Worm (Caenorhabditis elegans) whole organism, young adult: ENCODE data around the gene swsn-6.
"Not testable (repeated sequence)": the region's sequence is repeated elsewhere in the genome, so short reads cannot be mapped to it uniquely, and the experiment has no call there.

Source experiments
- B0035.1 ChIP-seq: sonication (generic microtip); optimal IDR thresholded peaks from 2 replicates; lab custom pipeline; 2016; ENCODE audit warnings: missing genetic modification characterization, mild to moderate bottlenecking, missing compliant biosample characterization, missing genotype, missing genetic modification reagents
- B0261.1 ChIP-seq: sonication (generic microtip); optimal IDR thresholded peaks from 2 replicates; lab custom pipeline; 2016; ENCODE audit warnings: mild to moderate bottlenecking, missing genetic modification characterization, moderate library complexity, missing compliant biosample characterization
- B0336.3 ChIP-seq: fragments of 200-800 bp; sonication (Bioruptor generic); IDR thresholded peaks from 2 replicates; pipeline ENCODE4 v1.3.6; 2022; ENCODE audit warnings: missing genetic modification characterization, missing compliant biosample characterization
- C17E4.6 ChIP-seq: fragments of 200-800 bp; sonication (Bioruptor generic); IDR thresholded peaks from 2 replicates; pipeline ENCODE4 v1.3.6; 2022; ENCODE audit warnings: missing genetic modification reagents, missing genetic modification characterization, missing compliant biosample characterization
- F39B2.1 ChIP-seq: fragments of 200-800 bp; sonication (Bioruptor generic); IDR thresholded peaks from 2 replicates; pipeline ENCODE4 v1.3.6; 2022; ENCODE audit warnings: missing genetic modification reagents, missing genetic modification characterization, missing compliant biosample characterization
- K12H6.12 ChIP-seq: fragments of 200-800 bp; sonication (Bioruptor generic); optimal IDR thresholded peaks from 2 replicates; lab custom pipeline; 2018; ENCODE audit warnings: mild to moderate bottlenecking, missing genetic modification characterization, missing compliant biosample characterization
- T07F8.4 ChIP-seq: sonication (generic microtip); optimal IDR thresholded peaks from 2 replicates; lab custom pipeline; 2016; ENCODE audit warnings: mild to moderate bottlenecking, missing genetic modification characterization, moderate library complexity, missing compliant biosample characterization
- Y53F4B.3 ChIP-seq: fragments of 200-800 bp; sonication (Bioruptor generic); IDR thresholded peaks from 2 replicates; pipeline ENCODE4 v1.3.6; 2022; ENCODE audit warnings: missing genetic modification reagents, missing genetic modification characterization, missing compliant biosample characterization
- ama-1 ChIP-seq, 3 experiments: fragments of 150-350 bp in 1 of 3; sonication (generic microtip) in 2 of 3; optimal IDR thresholded peaks; 2 replicates each; lab custom pipeline; 2014 to 2018; ENCODE audit warnings: missing biosample characterization in 2 of 3, missing genetic modification characterization in 2 of 3, missing genetic modification reagents in 2 of 3
- aptf-3 ChIP-seq: fragments of 200-800 bp; sonication (Bioruptor generic); IDR thresholded peaks from 2 replicates; pipeline ENCODE4 v1.3.6; 2022; ENCODE audit warnings: missing genetic modification characterization, missing compliant biosample characterization
- atf-7 ChIP-seq: sonication (generic microtip); optimal IDR thresholded peaks from 2 replicates; lab custom pipeline; 2017; ENCODE audit warnings: mild to moderate bottlenecking, missing genetic modification characterization, missing compliant biosample characterization
- attf-5 ChIP-seq: fragments of 200-800 bp; sonication (Bioruptor generic); optimal IDR thresholded peaks from 2 replicates; lab custom pipeline; 2018; ENCODE audit warnings: mild to moderate bottlenecking, missing genetic modification characterization, missing compliant biosample characterization
- bed-1 ChIP-seq: fragments of 200-800 bp; sonication (Bioruptor generic); IDR thresholded peaks from 2 replicates; pipeline ENCODE4 v1.3.6; 2022; ENCODE audit warnings: missing genetic modification reagents, missing genetic modification characterization, missing compliant biosample characterization
- bed-2 ChIP-seq: fragments of 200-800 bp; sonication (Bioruptor generic); IDR thresholded peaks from 2 replicates; pipeline ENCODE4 v1.3.6; 2022; ENCODE audit warnings: missing genetic modification reagents, missing genetic modification characterization, missing compliant biosample characterization
- cebp-2 ChIP-seq: fragments of 200-800 bp; sonication (Bioruptor generic); IDR thresholded peaks from 2 replicates; pipeline ENCODE4 v1.3.6; 2022; ENCODE audit warnings: missing genetic modification characterization, missing compliant biosample characterization
- ceh-100 ChIP-seq: fragments of 200-800 bp; sonication (Bioruptor generic); IDR thresholded peaks from 2 replicates; pipeline ENCODE4 v1.3.6; 2022; ENCODE audit warnings: missing genetic modification reagents, missing genetic modification characterization, missing compliant biosample characterization
- ceh-27 ChIP-seq: fragments of 200-800 bp; sonication (Bioruptor generic); optimal IDR thresholded peaks from 2 replicates; lab custom pipeline; 2018; ENCODE audit warnings: mild to moderate bottlenecking, missing genetic modification characterization, moderate library complexity, missing compliant biosample characterization
- ceh-58 ChIP-seq: fragments of 200-800 bp; sonication (Bioruptor generic); IDR thresholded peaks from 2 replicates; pipeline ENCODE4 v1.3.6; 2022; ENCODE audit warnings: missing genetic modification characterization, missing compliant biosample characterization
- dox-1 ChIP-seq: fragments of 200-800 bp; sonication (Bioruptor generic); IDR thresholded peaks from 2 replicates; pipeline ENCODE4 v1.3.6; 2022; ENCODE audit warnings: missing genetic modification reagents, missing genetic modification characterization, missing compliant biosample characterization
- dpff-1 ChIP-seq: sonication (generic microtip); optimal IDR thresholded peaks from 2 replicates; lab custom pipeline; 2017; ENCODE audit warnings: mild to moderate bottlenecking, missing genetic modification characterization, missing compliant biosample characterization
- egrh-3 ChIP-seq: fragments of 200-800 bp; sonication (Bioruptor generic); IDR thresholded peaks from 2 replicates; pipeline ENCODE4 v1.3.6; 2022; ENCODE audit warnings: missing genetic modification reagents, missing genetic modification characterization, missing compliant biosample characterization
- ekl-4 ChIP-seq: fragments of 200-800 bp; sonication (Bioruptor generic); IDR thresholded peaks from 2 replicates; pipeline ENCODE4 v1.3.6; 2022; ENCODE audit warnings: missing genetic modification reagents, missing genetic modification characterization, missing compliant biosample characterization
- ets-4 ChIP-seq: fragments of 200-800 bp; sonication (Bioruptor generic); optimal IDR thresholded peaks from 2 replicates; lab custom pipeline; 2018; ENCODE audit warnings: mild to moderate bottlenecking, missing genetic modification characterization, missing compliant biosample characterization
- hmg-20 ChIP-seq: fragments of 200-800 bp; sonication (Bioruptor generic); IDR thresholded peaks from 2 replicates; pipeline ENCODE4 v1.3.6; 2022; ENCODE audit warnings: missing genetic modification reagents, missing genetic modification characterization, missing compliant biosample characterization
- hrde-1 ChIP-seq: sonication (generic microtip); optimal IDR thresholded peaks from 2 replicates; lab custom pipeline; 2016; ENCODE audit warnings: missing genetic modification characterization, mild to moderate bottlenecking, missing compliant biosample characterization, moderate library complexity, missing genotype, missing genetic modification reagents, borderline replicate concordance
- lag-1 ChIP-seq: fragments of 200-800 bp; sonication (Bioruptor generic); IDR thresholded peaks from 2 replicates; pipeline ENCODE4 v1.3.6; 2022; ENCODE audit warnings: missing genetic modification reagents, missing genetic modification characterization, missing compliant biosample characterization
- lin-35 ChIP-seq, 3 experiments: fragments of 150-350 bp in 2 of 3; sonication (generic microtip) in 1 of 3; optimal IDR thresholded peaks; 2 replicates each; lab custom pipeline; 2014 to 2018; ENCODE audit warnings: missing biosample characterization in 3 of 3, missing genetic modification characterization in 3 of 3, missing genetic modification reagents in 3 of 3
- lin-40 ChIP-seq: sonication (generic microtip); optimal IDR thresholded peaks from 2 replicates; lab custom pipeline; 2016; ENCODE audit warnings: missing genetic modification characterization, mild to moderate bottlenecking, missing compliant biosample characterization, missing genotype, missing genetic modification reagents
- lin-54 ChIP-seq: fragments of 200-800 bp; sonication (Bioruptor generic); optimal IDR thresholded peaks from 2 replicates; lab custom pipeline; 2018; ENCODE audit warnings: mild to moderate bottlenecking, missing genetic modification characterization, missing compliant biosample characterization
- lsl-1 ChIP-seq: fragments of 200-800 bp; sonication (Bioruptor generic); optimal IDR thresholded peaks from 2 replicates; lab custom pipeline; 2018; ENCODE audit warnings: mild to moderate bottlenecking, missing genetic modification characterization, moderate library complexity, missing compliant biosample characterization
- mcd-1 ChIP-seq: fragments of 200-800 bp; sonication (Bioruptor generic); IDR thresholded peaks from 2 replicates; pipeline ENCODE4 v1.3.6; 2022; ENCODE audit warnings: missing genetic modification reagents, missing genetic modification characterization, missing compliant biosample characterization
- mes-4 ChIP-seq: sonication (generic microtip); optimal IDR thresholded peaks from 2 replicates; lab custom pipeline; 2016; ENCODE audit warnings: missing genotype, missing genetic modification characterization, missing compliant biosample characterization
- nhr-179 ChIP-seq: sonication (generic microtip); optimal IDR thresholded peaks from 2 replicates; lab custom pipeline; 2016; ENCODE audit warnings: mild to moderate bottlenecking, missing genetic modification characterization, missing compliant biosample characterization
- nhr-80 ChIP-seq: sonication (generic microtip); optimal IDR thresholded peaks from 2 replicates; lab custom pipeline; 2016; ENCODE audit warnings: missing genetic modification characterization, missing compliant biosample characterization
- rcor-1 ChIP-seq: fragments of 200-800 bp; sonication (Bioruptor generic); IDR thresholded peaks from 2 replicates; pipeline ENCODE4 v1.3.6; 2022; ENCODE audit warnings: missing genetic modification reagents, missing genetic modification characterization, missing compliant biosample characterization
- rpc-1 ChIP-seq, 2 experiments: fragments of 150-350 bp in 1 of 2; sonication (generic microtip) in 1 of 2; optimal IDR thresholded peaks; 2 replicates each; lab custom pipeline; 2014 to 2018; ENCODE audit warnings: missing biosample characterization in 1 of 2, missing genetic modification characterization in 1 of 2, missing genetic modification reagents in 1 of 2, missing genotype in 1 of 2
- sdz-38 ChIP-seq: sonication (generic microtip); optimal IDR thresholded peaks from 2 replicates; lab custom pipeline; 2016; ENCODE audit warnings: missing genotype, missing genetic modification characterization, missing compliant biosample characterization
- snpc-1.3 ChIP-seq: sonication (generic microtip); optimal IDR thresholded peaks from 2 replicates; lab custom pipeline; 2017; ENCODE audit warnings: missing genetic modification characterization, mild to moderate bottlenecking, missing compliant biosample characterization, antibody characterized with exemption, moderate library complexity, missing genotype, missing genetic modification reagents; ENCODE audit not compliant: insufficient read depth
- snpc-4 ChIP-seq, 5 experiments: fragments of 150-350 bp in 1 of 5; sonication (generic microtip) in 4 of 5; optimal IDR thresholded peaks; 2 replicates each; lab custom pipeline; 2014 to 2018; ENCODE audit warnings: missing genetic modification characterization in 5 of 5, missing biosample characterization in 3 of 5, antibody characterized with exemption in 2 of 5, mild to moderate bottlenecking in 2 of 5, missing compliant biosample characterization in 2 of 5, missing genotype in 2 of 5, moderate library complexity in 2 of 5, missing genetic modification reagents in 1 of 5
- tbp1 ChIP-seq: fragments of 200-800 bp; sonication (Bioruptor generic); optimal IDR thresholded peaks from 2 replicates; lab custom pipeline; 2018; ENCODE audit warnings: mild to moderate bottlenecking, missing genetic modification characterization, missing compliant biosample characterization
- tbx-9 ChIP-seq: sonication (generic microtip); optimal IDR thresholded peaks from 2 replicates; lab custom pipeline; 2016; ENCODE audit warnings: borderline replicate concordance, missing genetic modification characterization, inconsistent platforms, missing compliant biosample characterization
- ztf-22 ChIP-seq: fragments of 200-800 bp; sonication (Bioruptor generic); optimal IDR thresholded peaks from 2 replicates; lab custom pipeline; 2018; ENCODE audit warnings: mild to moderate bottlenecking, missing genetic modification characterization, moderate library complexity, missing compliant biosample characterization
- ztf-28 ChIP-seq: fragments of 200-800 bp; sonication (Bioruptor generic); IDR thresholded peaks from 2 replicates; pipeline ENCODE4 v1.3.6; 2022; ENCODE audit warnings: missing genetic modification reagents, missing genetic modification characterization, missing compliant biosample characterization
- ztf-3 ChIP-seq: fragments of 200-800 bp; sonication (Bioruptor generic); optimal IDR thresholded peaks from 2 replicates; lab custom pipeline; 2018; ENCODE audit warnings: mild to moderate bottlenecking, missing genetic modification characterization, missing compliant biosample characterization

swsn-6 gene

DNA sequence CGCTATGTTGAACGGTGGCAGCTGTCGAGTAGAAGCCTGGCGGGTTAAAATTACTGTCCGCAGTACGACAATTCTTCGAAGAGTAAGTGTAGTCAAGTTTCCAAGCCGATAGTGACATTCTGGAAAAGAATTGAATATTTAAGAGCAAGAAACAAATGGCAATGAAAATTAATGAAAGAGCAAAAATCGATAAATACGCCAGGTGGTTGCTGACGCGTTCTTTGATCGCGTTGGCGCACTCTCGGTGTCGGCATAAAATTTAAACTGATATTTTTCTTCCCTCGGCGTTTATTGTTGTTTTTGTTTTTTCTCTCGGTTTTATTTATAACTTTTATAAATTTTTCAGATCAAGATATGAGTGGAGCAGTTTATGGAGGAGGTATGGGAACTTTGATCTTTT is at the start of gene swsn-6, which contains the start of gene perm-3 (continued):
- 0 out of 2 replicates have a peak, but pooled peaks have one; percentile 22 for TF ChIP-seq ceh-100 (GFP tag; lab: Robert Waterston, UW)
- TF ChIP-seq ets-4 (GFP tag; lab: Kevin White, UChicago): no peak
- TF ChIP-seq snpc-1.3 (tag; lab: Kevin White, UChicago): peak; percentile 18
- no peak for TF ChIP-seq F39B2.1 (GFP tag; lab: Robert Waterston, UW)
- TF ChIP-seq rcor-1 (GFP tag; lab: Robert Waterston, UW): 0 out of 2 replicates have a peak, but pooled peaks have one; percentile 30
- TF ChIP-seq B0336.3: peak; percentile 61
- no peak for TF ChIP-seq ama-1 (optimal IDR thresholded peaks at IDR 0.05; lab: Kevin White, UChicago)
- TF ChIP-seq ama-1 (GFP tag; optimal IDR thresholded peaks at IDR 0.05; lab: Kevin White, UChicago): no peak
- TF ChIP-seq nhr-179 (tag; lab: Kevin White, UChicago): no peak
- TF ChIP-seq egrh-3: no peak
- TF ChIP-seq ztf-28 (GFP tag; lab: Robert Waterston, UW): no peak
- TF ChIP-seq lin-35 (GFP tag; optimal IDR thresholded peaks at IDR 0.05; lab: Kevin White, UChicago): peak in 2 of 3 experiments; percentile 33 to 79
- peak; percentile 81 for TF ChIP-seq snpc-4 (GFP tag; optimal IDR thresholded peaks at IDR 0.05; lab: Kevin White, UChicago)
- TF ChIP-seq snpc-4 (tag; optimal IDR thresholded peaks at IDR 0.05; lab: Kevin White, UChicago): peak; percentile 50 to 88 (median 77)
- peak; percentile 81 for TF ChIP-seq lin-40 (tag; lab: Kevin White, UChicago)
- no peak for TF ChIP-seq ztf-22
- TF ChIP-seq aptf-3 (GFP tag; lab: Robert Waterston, UW): no peak
- TF ChIP-seq T07F8.4: no peak
- no peak for TF ChIP-seq Y53F4B.3 (GFP tag; lab: Robert Waterston, UW)
- TF ChIP-seq mes-4 (tag; lab: Kevin White, UChicago): no peak
- TF ChIP-seq mcd-1: peak; percentile 83
- peak; percentile 83 for TF ChIP-seq dox-1 (GFP tag; lab: Robert Waterston, UW)
- peak; percentile 81 for TF ChIP-seq lin-54 (GFP tag; lab: Kevin White, UChicago)
- TF ChIP-seq C17E4.6 (GFP tag; lab: Robert Waterston, UW): no peak
- no peak for TF ChIP-seq dpff-1 (tag; lab: Kevin White, UChicago)
- no peak for TF ChIP-seq ceh-58 (GFP tag; lab: Robert Waterston, UW)
- TF ChIP-seq tbx-9 (tag; lab: Kevin White, UChicago): no peak
- no peak for TF ChIP-seq atf-7 (tag; lab: Kevin White, UChicago)
- no peak for TF ChIP-seq cebp-2 (GFP tag; lab: Robert Waterston, UW)
- TF ChIP-seq hrde-1 (tag; lab: Kevin White, UChicago): no peak
- TF ChIP-seq, all 124 proteins: peak for 33

DNA sequence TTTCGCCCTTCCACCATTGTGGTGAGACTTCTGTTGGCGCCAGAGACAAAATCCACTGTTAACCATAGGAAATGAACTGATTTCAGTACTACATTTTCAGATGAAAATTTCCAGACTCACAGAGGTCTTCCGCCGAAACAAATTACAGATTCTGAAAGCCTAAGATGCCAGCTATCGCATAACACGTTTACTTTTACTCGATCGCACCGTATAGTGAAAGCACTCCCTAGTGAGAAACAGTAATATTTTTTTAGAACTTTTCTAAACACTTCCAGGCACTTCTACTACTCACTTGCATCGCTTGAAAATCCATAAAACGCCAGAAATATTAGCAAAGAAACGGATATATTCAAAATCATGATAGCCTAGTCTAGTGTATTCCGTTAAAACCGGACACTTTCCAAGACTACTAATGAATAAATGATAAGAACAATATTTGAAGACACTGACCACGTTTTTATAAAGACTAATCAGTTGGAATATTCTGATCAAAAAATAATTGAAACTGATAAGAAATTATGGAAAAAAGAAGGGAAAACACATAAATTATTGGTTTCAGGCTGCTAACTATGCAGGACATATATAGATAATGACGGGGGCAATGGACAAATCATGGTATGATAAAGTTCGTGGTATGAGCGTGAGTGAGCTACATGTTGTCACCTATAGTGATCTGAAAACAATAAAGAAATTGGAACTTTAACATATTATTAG is 44.2 kb upstream of the swsn-6 start, which contains the start of gene gba-4:
Gene gba-4, minus strand, starts transcription at position 418 of the 714 bp plus-strand sequence.
- TF ChIP-seq B0261.1 (tag; lab: Kevin White, UChicago) (peak; percentile 51), snpc-4 (tag; optimal IDR thresholded peaks at IDR 0.05; lab: Kevin White, UChicago) (peak in 1 of 4 experiments; percentile 35), rpc-1 (tag; optimal IDR thresholded peaks at IDR 0.05; lab: Kevin White, UChicago) (peak; percentile 42), tbp1 (peak; percentile 75), nhr-80 (tag; lab: Kevin White, UChicago) (peak; percentile 72)
- TF ChIP-seq snpc-4 (GFP tag; optimal IDR thresholded peaks at IDR 0.05; lab: Kevin White, UChicago); rpc-1 (optimal IDR thresholded peaks at IDR 0.05; lab: Kevin White, UChicago): not testable (repeated sequence)

DNA sequence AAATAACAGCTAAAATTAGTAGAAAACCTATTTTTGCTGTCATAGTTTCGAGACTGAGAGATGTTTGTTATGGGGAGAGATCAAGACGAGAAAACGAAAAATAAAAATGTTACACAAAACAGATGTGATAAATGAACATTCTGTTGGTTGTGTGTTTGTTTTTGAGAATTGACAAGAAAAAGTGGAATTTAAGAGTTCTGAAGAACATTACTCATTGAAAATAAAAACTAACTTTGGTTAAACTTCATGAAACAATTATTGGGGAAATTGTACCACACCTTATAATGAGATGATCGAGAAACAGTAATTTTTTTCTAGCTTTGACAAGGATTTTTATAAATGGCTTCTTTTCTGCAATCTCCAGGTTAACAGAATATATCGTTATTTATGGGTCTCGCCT is 41.5 kb upstream of the swsn-6 start, which contains the start of gene Y4C6B.7:
Gene Y4C6B.7, minus strand, starts transcription at position 101 of the 400 bp plus-strand sequence.
- TF ChIP-seq lag-1 (no peak), bed-2 (no peak), ztf-3 (no peak), bed-1 (GFP tag; lab: Robert Waterston, UW) (no peak), sdz-38 (no peak), tbx-9 (tag; lab: Kevin White, UChicago) (no peak), ekl-4 (GFP tag; lab: Robert Waterston, UW) (no peak), K12H6.12 (tag; lab: Kevin White, UChicago) (no peak), hmg-20 (GFP tag; lab: Robert Waterston, UW) (no peak), lsl-1 (no peak), attf-5 (no peak), ceh-27 (GFP tag; lab: Kevin White, UChicago) (no peak), rcor-1 (GFP tag; lab: Robert Waterston, UW) (no peak), B0035.1 (tag; lab: Kevin White, UChicago) (no peak)
